Worm (Caenorhabditis elegans): ENCODE results near the gene algn-2.

DNA sequence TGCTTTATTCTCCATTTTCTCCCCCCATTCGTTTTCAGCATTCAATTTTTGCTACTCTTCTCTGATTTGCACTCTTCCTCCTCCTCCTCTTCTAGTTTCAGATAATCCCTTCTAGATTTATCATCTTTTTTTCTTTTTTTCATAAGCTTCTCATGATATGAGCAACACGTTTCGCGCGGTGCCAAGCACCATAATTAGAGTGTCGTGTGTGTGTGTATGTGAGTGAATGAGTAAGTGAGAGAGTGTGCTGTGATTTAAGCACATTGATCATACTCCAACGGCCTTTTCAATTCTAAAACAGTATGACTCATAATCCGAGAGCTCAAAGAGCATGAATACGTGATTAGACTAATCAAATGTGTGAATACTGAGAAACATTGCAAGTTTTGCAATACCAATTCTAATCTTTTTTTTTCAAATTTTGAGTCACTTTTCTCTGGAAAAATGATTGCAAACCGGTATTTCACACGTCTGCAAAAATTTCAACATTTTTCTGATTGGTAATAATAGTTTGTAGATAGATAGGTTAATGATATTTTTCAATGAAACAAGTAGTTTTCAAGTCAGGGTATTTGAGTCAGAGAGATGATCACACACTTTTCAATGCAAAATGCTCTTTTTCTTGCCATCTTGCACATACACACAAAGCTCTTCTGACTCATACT lies 39.6 kb upstream of the algn-2 start:
- TF ChIP-seq aly-2 (tag; optimal IDR thresholded peaks at IDR 0.05) (no peak), pha-4 (tag; optimal IDR thresholded peaks at IDR 0.05) (no peak), nfya-1 (tag; optimal IDR thresholded peaks at IDR 0.05; ENCODE audit: insufficient read depth) (no peak), ZK546.5 (tag; optimal IDR thresholded peaks at IDR 0.05) (no peak), lin-15B (tag; optimal IDR thresholded peaks at IDR 0.05) (no peak)

Measured in whole organism, L3 larva.